Fruit fly (Drosophila melanogaster): ENCODE results near the gene CG34404.

The CG34404 gene

DNA sequence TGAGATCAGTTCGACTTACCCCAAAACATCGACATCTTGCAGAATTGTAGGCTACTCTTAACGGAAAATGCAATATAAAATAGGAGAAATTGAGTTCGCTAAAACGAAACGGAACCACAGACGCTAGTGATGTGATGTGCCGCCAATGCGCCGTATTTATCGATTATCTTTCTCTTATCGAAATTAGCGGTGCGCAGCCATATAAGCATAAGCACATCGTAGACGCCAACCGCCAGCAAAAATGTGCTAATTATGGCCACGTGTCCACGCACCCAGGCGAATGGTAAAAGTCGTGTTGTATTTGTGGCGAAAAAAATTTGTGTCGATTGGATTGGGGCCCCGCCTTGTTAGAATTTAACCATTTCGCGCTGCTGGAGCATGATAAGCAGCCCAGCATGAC is 34.5 kb downstream of the CG34404 start, which contains the start of the genes Fkbp39 and Cyfip:
Gene Fkbp39, minus strand, starts transcription at position 140 of the 400 bp plus-strand sequence.
Gene Cyfip, plus strand, starts transcription at position 273 of the 400 bp plus-strand sequence.
- TF ChIP-seq kni (GFP tag; optimal IDR thresholded peaks at IDR 0.05) = no peak
- TF ChIP-seq CG11456 (GFP tag; IDR thresholded peaks at IDR 0.05) = peak; percentile 62; the same call in 1 of the 3 replicates
- TF ChIP-seq grau (tag; optimal IDR thresholded peaks at IDR 0.05) = peak; percentile 48
- peak; percentile 78 for TF ChIP-seq E2f2 (GFP tag; IDR thresholded peaks at IDR 0.05)
- TF ChIP-seq lilli (GFP tag; optimal IDR thresholded peaks at IDR 0.05) = peak; percentile 74
- TF ChIP-seq Ptx1 (GFP tag; IDR thresholded peaks at IDR 0.05) = peak; percentile 39; the same call in 1 of the 2 replicates
- TF ChIP-seq CG6765 (GFP tag; optimal IDR thresholded peaks at IDR 0.05) = no peak
- TF ChIP-seq HLH3B (GFP tag; IDR thresholded peaks at IDR 0.05) = no peak
- TF ChIP-seq hbn (GFP tag; IDR thresholded peaks at IDR 0.05; ENCODE audit: partially characterized antibody) = peak; percentile 65
- TF ChIP-seq MTF-1 (GFP tag; optimal IDR thresholded peaks at IDR 0.05; ENCODE audit: borderline replicate concordance) = no peak
- TF ChIP-seq Dip3 (GFP tag; optimal IDR thresholded peaks at IDR 0.05) = peak; percentile 21
- TF ChIP-seq tgo (GFP tag; IDR thresholded peaks at IDR 0.05) = no peak
- TF ChIP-seq kah (GFP tag; optimal IDR thresholded peaks at IDR 0.05) = peak; percentile 35
- TF ChIP-seq CG17385 (GFP tag; optimal IDR thresholded peaks at IDR 0.05) = no peak
- peak; percentile 40 for TF ChIP-seq CG30020 (tag; optimal IDR thresholded peaks at IDR 0.05)
- TF ChIP-seq sna (GFP tag; IDR thresholded peaks at IDR 0.05; ENCODE audit: partially characterized antibody) = peak; percentile 54; the same call in 1 of the 2 replicates
- TF ChIP-seq CG18599 (GFP tag; optimal IDR thresholded peaks at IDR 0.05) = no peak
- TF ChIP-seq oc (tag; optimal IDR thresholded peaks at IDR 0.05) = no peak
- peak; percentile 64 for TF ChIP-seq CG12391 (tag; optimal IDR thresholded peaks at IDR 0.05)
- no peak for TF ChIP-seq Gsc (GFP tag; IDR thresholded peaks at IDR 0.05)
- no peak for TF ChIP-seq Drgx (GFP tag; IDR thresholded peaks at IDR 0.05)
- peak in 1 of 2 experiments; percentile 16 for TF ChIP-seq bsh (GFP tag; optimal IDR thresholded peaks at IDR 0.05)
- TF ChIP-seq CG10959 (GFP tag; IDR thresholded peaks at IDR 0.05) = no peak
- no peak for TF ChIP-seq HHEX (GFP tag; optimal IDR thresholded peaks at IDR 0.05)
- TF ChIP-seq gcm (GFP tag; optimal IDR thresholded peaks at IDR 0.05) = no peak
- peak; percentile 99 for TF ChIP-seq Dref (GFP tag; IDR thresholded peaks at IDR 0.05)
- no peak for TF ChIP-seq CG15479 (GFP tag; optimal IDR thresholded peaks at IDR 0.05)
- TF ChIP-seq Poxn (GFP tag; IDR thresholded peaks at IDR 0.05) = no peak
- peak; percentile 40 for TF ChIP-seq tin (GFP tag; optimal IDR thresholded peaks at IDR 0.05)
- peak; percentile 40 for TF ChIP-seq CG8924 (tag; optimal IDR thresholded peaks at IDR 0.05)
- TF ChIP-seq phol (tag; optimal IDR thresholded peaks at IDR 0.05) = peak; percentile 83
- TF ChIP-seq nerfin-1 (tag; optimal IDR thresholded peaks at IDR 0.05) = no peak
- TF ChIP-seq CG1602 (GFP tag; optimal IDR thresholded peaks at IDR 0.05) = no peak
- TF ChIP-seq sens (GFP tag) = peak; percentile 91
- TF ChIP-seq bigmax (GFP tag; optimal IDR thresholded peaks at IDR 0.05) = peak; percentile 26
- no peak for TF ChIP-seq CG8388 (GFP tag; optimal IDR thresholded peaks at IDR 0.05)
- TF ChIP-seq CG14441 (GFP tag; IDR thresholded peaks at IDR 0.05) = no peak
- no peak for TF ChIP-seq lab (GFP tag; optimal IDR thresholded peaks at IDR 0.05)
- TF ChIP-seq jing (GFP tag; optimal IDR thresholded peaks at IDR 0.05) = no peak
- no peak for TF ChIP-seq Usf (GFP tag; optimal IDR thresholded peaks at IDR 0.05)
- TF ChIP-seq lov (optimal IDR thresholded peaks at IDR 0.05) = no peak
- no peak for TF ChIP-seq lov (GFP tag; IDR thresholded peaks at IDR 0.05)
- TF ChIP-seq luna (GFP tag; optimal IDR thresholded peaks at IDR 0.05) = peak; percentile 7
- peak; percentile 76 for TF ChIP-seq zfh2 (GFP tag; optimal IDR thresholded peaks at IDR 0.05)
- TF ChIP-seq btn (GFP tag; optimal IDR thresholded peaks at IDR 0.05) = no peak
- TF ChIP-seq scrt (GFP tag; optimal IDR thresholded peaks at IDR 0.05) = no peak
- peak; percentile 80 for TF ChIP-seq trem (tag; optimal IDR thresholded peaks at IDR 0.05)
- TF ChIP-seq fd3F (GFP tag; optimal IDR thresholded peaks at IDR 0.05) = no peak
- TF ChIP-seq stwl (tag; optimal IDR thresholded peaks at IDR 0.05) = peak; percentile 65
- no peak for TF ChIP-seq yki (optimal IDR thresholded peaks at IDR 0.05)
- no peak for TF ChIP-seq Hand (GFP tag; optimal IDR thresholded peaks at IDR 0.05)
